Worm (Caenorhabditis elegans) whole organism, L4 larva: ENCODE data around the gene C04F6.9.

Source experiments
- D1046.2 ChIP-seq: fragments of 200-800 bp; sonication (Bioruptor generic); IDR thresholded peaks from 2 replicates; pipeline ENCODE4 v1.3.6; 2022; ENCODE audit warnings: missing genetic modification characterization, missing compliant biosample characterization
- F37D6.2 ChIP-seq: sonication (generic microtip); optimal IDR thresholded peaks from 2 replicates; lab custom pipeline; 2016; ENCODE audit warnings: mild to moderate bottlenecking, missing genetic modification characterization, missing compliant biosample characterization
- F49E8.2 ChIP-seq: sonication (generic microtip); optimal IDR thresholded peaks from 2 replicates; lab custom pipeline; 2016; ENCODE audit warnings: missing compliant biosample characterization, mild to moderate bottlenecking, missing genetic modification characterization, borderline replicate concordance
- Y48G9A.11 ChIP-seq: fragments of 200-800 bp; sonication (Bioruptor generic); IDR thresholded peaks from 2 replicates; pipeline ENCODE4 v1.3.6; 2022; ENCODE audit warnings: missing genetic modification reagents, missing genetic modification characterization, missing compliant biosample characterization
- attf-4 ChIP-seq: sonication (generic microtip); optimal IDR thresholded peaks from 3 replicates; lab custom pipeline; 2017; ENCODE audit warnings: missing biosample characterization, missing genetic modification characterization
- dpl-1 ChIP-seq: fragments of 150-350 bp; optimal IDR thresholded peaks from 2 replicates; lab custom pipeline; 2014; ENCODE audit warnings: missing biosample characterization, missing genetic modification reagents, missing genetic modification characterization
- duxl-1 ChIP-seq: sonication (generic microtip); optimal IDR thresholded peaks from 2 replicates; lab custom pipeline; 2016; ENCODE audit warnings: mild to moderate bottlenecking, missing genetic modification characterization, moderate library complexity, missing compliant biosample characterization; ENCODE audit not compliant: poor library complexity
- fos-1 ChIP-seq: fragments of 150-350 bp; optimal IDR thresholded peaks from 2 replicates; lab custom pipeline; 2014; ENCODE audit warnings: missing biosample characterization, missing genetic modification characterization
- lim-7 ChIP-seq: fragments of 200-800 bp; sonication (Bioruptor generic); IDR thresholded peaks from 2 replicates; pipeline ENCODE4 v1.3.6; 2022; ENCODE audit warnings: missing genetic modification characterization, missing compliant biosample characterization
- lin-38 ChIP-seq: fragments of 200-800 bp; sonication (Bioruptor generic); IDR thresholded peaks from 2 replicates; pipeline ENCODE4 v1.3.6; 2022; ENCODE audit warnings: missing genetic modification reagents, missing genetic modification characterization, missing compliant biosample characterization
- lsy-2 ChIP-seq, 2 experiments: fragments of 150-350 bp in 1 of 2; sonication (generic microtip) in 1 of 2; optimal IDR thresholded peaks; 2 replicates each; lab custom pipeline; 2014 to 2017; ENCODE audit warnings: missing biosample characterization in 2 of 2, missing genetic modification characterization in 2 of 2
- madf-9 ChIP-seq: fragments of 200-800 bp; sonication (Bioruptor generic); conservative IDR thresholded peaks from 2 replicates; pipeline ENCODE4 v1.3.6; 2022; ENCODE audit warnings: missing genetic modification reagents, missing genetic modification characterization, missing compliant biosample characterization
- mep-1 ChIP-seq: fragments of 150-350 bp; sonication (generic microtip); optimal IDR thresholded peaks from 3 replicates; lab custom pipeline; 2014; ENCODE audit warnings: missing biosample characterization, missing genetic modification characterization
- nhr-25 ChIP-seq: sonication (generic microtip); optimal IDR thresholded peaks from 2 replicates; lab custom pipeline; 2017; ENCODE audit warnings: missing genetic modification characterization, mild to moderate bottlenecking, missing compliant biosample characterization, antibody characterized with exemption, moderate library complexity, borderline replicate concordance; ENCODE audit not compliant: insufficient read depth
- php-3 ChIP-seq: fragments of 200-800 bp; sonication (Bioruptor generic); IDR thresholded peaks from 2 replicates; pipeline ENCODE4 v1.3.6; 2022; ENCODE audit warnings: missing genetic modification reagents, missing genetic modification characterization, missing compliant biosample characterization
- snpc-1.2 ChIP-seq: fragments of 200-800 bp; sonication (Bioruptor generic); IDR thresholded peaks from 2 replicates; pipeline ENCODE4 v1.3.6; 2022; ENCODE audit warnings: missing genetic modification reagents, missing genetic modification characterization, missing compliant biosample characterization
- snpc-4 ChIP-seq: fragments of 150-350 bp; optimal IDR thresholded peaks from 2 replicates; lab custom pipeline; 2014; ENCODE audit warnings: missing biosample characterization, missing genetic modification characterization
- unc-62 ChIP-seq, 3 experiments: fragments of 150-350 bp in 1 of 3; sonication (generic microtip); optimal IDR thresholded peaks in 2 of 3; peaks in 1 of 3; 1 replicate in 1 of 3; 2 replicates in 2 of 3; lab custom pipeline; 2014 to 2017; ENCODE audit warnings: missing biosample characterization in 3 of 3, missing genetic modification characterization in 3 of 3, missing genetic modification reagents in 3 of 3, missing genotype in 1 of 3

The C04F6.9 gene

DNA sequence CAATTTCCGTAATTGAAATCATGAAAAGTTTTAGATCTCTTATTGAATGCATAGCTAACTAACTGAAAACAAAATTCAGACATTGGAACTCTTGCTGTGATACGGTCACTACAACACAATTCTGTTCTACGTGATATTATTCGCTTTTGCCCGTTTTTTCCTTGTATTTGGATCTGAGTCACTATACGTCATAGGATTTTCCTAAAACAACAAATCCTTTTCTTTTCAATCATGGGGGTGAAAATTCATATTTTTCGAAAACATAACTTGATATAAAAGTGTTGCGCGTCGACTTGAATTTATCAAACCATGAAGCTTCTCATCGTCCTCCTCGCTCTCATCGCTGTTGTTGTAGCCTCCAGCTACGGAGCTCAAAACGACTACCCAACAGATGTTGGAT is 44.2 kb downstream of the C04F6.9 start, which contains the start of gene ZK813.1:
Gene ZK813.1, plus strand, starts transcription at position 301 of the 400 bp plus-strand sequence.
- TF ChIP-seq D1046.2 (GFP tag; lab: Robert Waterston, UW): no peak
- no peak for TF ChIP-seq Y48G9A.11 (GFP tag; lab: Robert Waterston, UW)
- TF ChIP-seq madf-9 (GFP tag; lab: Robert Waterston, UW): no peak
- no peak for TF ChIP-seq php-3 (GFP tag; lab: Robert Waterston, UW)
- TF ChIP-seq F37D6.2 (tag; lab: Kevin White, UChicago): no peak
- no peak for TF ChIP-seq F49E8.2
- no peak for TF ChIP-seq snpc-4
- no peak for TF ChIP-seq lin-38
- no peak for TF ChIP-seq duxl-1 (tag; lab: Kevin White, UChicago)
- TF ChIP-seq lsy-2 (tag; optimal IDR thresholded peaks at IDR 0.05; lab: Kevin White, UChicago): no peak
- TF ChIP-seq snpc-1.2: no peak
- TF ChIP-seq dpl-1 (GFP tag; lab: Kevin White, UChicago): no peak
- no peak for TF ChIP-seq mep-1 (tag; lab: Kevin White, UChicago)
- no peak for TF ChIP-seq lim-7 (GFP tag; lab: Robert Waterston, UW)
- TF ChIP-seq nhr-25: no peak
- TF ChIP-seq fos-1 (tag; lab: Kevin White, UChicago): no peak
- TF ChIP-seq attf-4 (tag; lab: Kevin White, UChicago): no peak
- TF ChIP-seq, all 104 proteins: peak for 0

- TF ChIP-seq lin-38: no peak
- TF ChIP-seq lsy-2 (tag; optimal IDR thresholded peaks at IDR 0.05; lab: Kevin White, UChicago): no peak
- peak in 1 of 2 experiments; percentile 15 for TF ChIP-seq unc-62 (GFP tag; optimal IDR thresholded peaks at IDR 0.05 in 1 of 2; lab: Kevin White, UChicago)
- no peak for TF ChIP-seq unc-62 (tag; optimal IDR thresholded peaks at IDR 0.05; lab: Kevin White, UChicago)
Measured at ce11 chrX:3451122-3451521, 49.3 kb downstream of the C04F6.9 start, which contains the start of gene ZK813.5. Gene ZK813.5, minus strand, starts transcription at chrX:3451222.
